Fruit fly (Drosophila melanogaster) whole organism, embryonic: Measurements from ENCODE around the gene Fbp1.

Experiments
- B-H2 ChIP-seq: fragments of 200-800 bp; sonication (Bioruptor generic); optimal IDR thresholded peaks from 2 replicates; lab custom pipeline; 2018; ENCODE audit warnings: missing biosample characterization, mild to moderate bottlenecking, missing genetic modification characterization
- CG10267 ChIP-seq: fragments of 200-800 bp; sonication (Bioruptor generic); optimal IDR thresholded peaks from 2 replicates; lab custom pipeline; 2018; ENCODE audit warnings: missing biosample characterization, mild to moderate bottlenecking, missing genetic modification characterization, moderate library complexity
- CG10321 ChIP-seq: fragments of 200-800 bp; sonication (Bioruptor generic); IDR thresholded peaks from 2 replicates; pipeline ENCODE4 v1.3.6; 2022; ENCODE audit warnings: missing biosample characterization, missing genetic modification characterization
- CG11093 ChIP-seq: fragments of 200-800 bp; sonication (Bioruptor generic); IDR thresholded peaks from 3 replicates; pipeline ENCODE4 v1.3.6; 2022; ENCODE audit warnings: missing biosample characterization, missing genetic modification characterization
- CG11456 ChIP-seq: fragments of 200-800 bp; sonication (Bioruptor generic); IDR thresholded peaks from 3 replicates; pipeline ENCODE4 v1.3.6; 2022; ENCODE audit warnings: missing biosample characterization, missing genetic modification characterization
- CG11695 ChIP-seq: fragments of 200-800 bp; sonication (Bioruptor generic); IDR thresholded peaks from 3 replicates; pipeline ENCODE4 v1.3.6; 2022; ENCODE audit warnings: missing biosample characterization, missing genetic modification characterization
- CG12104 ChIP-seq: fragments of 200-800 bp; sonication (Bioruptor generic); optimal IDR thresholded peaks from 3 replicates; lab custom pipeline; 2016; ENCODE audit warnings: missing biosample characterization, missing genetic modification characterization
- CG13624 ChIP-seq: fragments of 200-800 bp; sonication (Bioruptor generic); optimal IDR thresholded peaks from 2 replicates; lab custom pipeline; 2016; ENCODE audit warnings: missing biosample characterization, missing genetic modification characterization
- CG15479 ChIP-seq: fragments of 200-800 bp; sonication (Bioruptor generic); optimal IDR thresholded peaks from 3 replicates; lab custom pipeline; 2019; ENCODE audit warnings: missing biosample characterization, mild to moderate bottlenecking, missing genetic modification characterization, moderate library complexity
- CG17328 ChIP-seq: fragments of 200-800 bp; sonication (Bioruptor generic); IDR thresholded peaks from 2 replicates; pipeline ENCODE4 v1.3.6; 2022; ENCODE audit warnings: missing biosample characterization, missing genetic modification characterization
- CG17359 ChIP-seq: fragments of 200-800 bp; sonication (Bioruptor generic); optimal IDR thresholded peaks from 3 replicates; lab custom pipeline; 2018; ENCODE audit warnings: missing biosample characterization, mild to moderate bottlenecking, missing genetic modification characterization, moderate library complexity
- CG3065 ChIP-seq: fragments of 200-800 bp; sonication (Bioruptor generic); optimal IDR thresholded peaks from 2 replicates; lab custom pipeline; 2016; ENCODE audit warnings: missing biosample characterization, missing genetic modification characterization
- CG3407 ChIP-seq: fragments of 200-800 bp; sonication (Bioruptor generic); optimal IDR thresholded peaks from 2 replicates; lab custom pipeline; 2018; ENCODE audit warnings: missing biosample characterization, mild to moderate bottlenecking, missing genetic modification characterization
- CG3995 ChIP-seq: fragments of 200-800 bp; sonication (Bioruptor generic); optimal IDR thresholded peaks from 3 replicates; lab custom pipeline; 2016; ENCODE audit warnings: missing biosample characterization, missing genetic modification characterization
- CG4617 ChIP-seq: fragments of 200-800 bp; sonication (Bioruptor generic); optimal IDR thresholded peaks from 3 replicates; lab custom pipeline; 2016; ENCODE audit warnings: missing biosample characterization, missing genetic modification characterization, borderline replicate concordance
- CG6254 ChIP-seq: fragments of 200-800 bp; sonication (Bioruptor generic); optimal IDR thresholded peaks from 3 replicates; lab custom pipeline; 2017; ENCODE audit warnings: mild to moderate bottlenecking, missing biosample characterization, missing genetic modification reagents, missing genetic modification characterization
- CG6791 ChIP-seq: fragments of 200-800 bp; sonication (Bioruptor generic); IDR thresholded peaks from 3 replicates; pipeline ENCODE4 v1.3.6; 2022; ENCODE audit warnings: missing biosample characterization, missing genetic modification characterization; ENCODE audit not compliant: partially characterized antibody
- CG8089 ChIP-seq: fragments of 200-800 bp; sonication (Bioruptor generic); optimal IDR thresholded peaks from 3 replicates; lab custom pipeline; 2016; ENCODE audit warnings: missing biosample characterization, missing genetic modification characterization
- D19A ChIP-seq: fragments of 200-800 bp; optimal IDR thresholded peaks from 3 replicates; lab custom pipeline; 2019; ENCODE audit warnings: missing biosample characterization, mild to moderate bottlenecking, missing genetic modification characterization, moderate library complexity
- Dad ChIP-seq: fragments of 200-800 bp; sonication (Bioruptor generic); optimal IDR thresholded peaks from 3 replicates; lab custom pipeline; 2016; ENCODE audit warnings: missing biosample characterization, missing genetic modification characterization
- Deaf1 ChIP-seq: fragments of 200-800 bp; optimal IDR thresholded peaks from 3 replicates; lab custom pipeline; 2019; ENCODE audit warnings: missing biosample characterization, mild to moderate bottlenecking, missing genetic modification characterization, moderate library complexity
- Drgx ChIP-seq: fragments of 200-800 bp; sonication (Bioruptor generic); IDR thresholded peaks from 2 replicates; pipeline ENCODE4 v1.3.6; 2022; ENCODE audit warnings: missing biosample characterization, missing genetic modification characterization
- Fer1 ChIP-seq: fragments of 200-800 bp; sonication (Bioruptor generic); optimal IDR thresholded peaks from 2 replicates; lab custom pipeline; 2017; ENCODE audit warnings: missing biosample characterization, mild to moderate bottlenecking, missing genetic modification characterization
- Fer3 ChIP-seq: fragments of 200-800 bp; sonication (Bioruptor generic); optimal IDR thresholded peaks from 2 replicates; lab custom pipeline; 2018; ENCODE audit warnings: missing biosample characterization, mild to moderate bottlenecking, missing genetic modification characterization, moderate library complexity
- H2.0 ChIP-seq: fragments of 200-800 bp; sonication (Bioruptor generic); IDR thresholded peaks from 2 replicates; pipeline ENCODE4 v1.3.6; 2022; ENCODE audit warnings: missing biosample characterization, missing genetic modification characterization
- HmgD ChIP-seq: fragments of 200-800 bp; sonication (Bioruptor generic); optimal IDR thresholded peaks from 3 replicates; lab custom pipeline; 2016; ENCODE audit warnings: missing biosample characterization, missing genetic modification characterization
- HmgZ ChIP-seq: fragments of 200-800 bp; sonication (Bioruptor generic); optimal IDR thresholded peaks from 2 replicates; lab custom pipeline; 2018; ENCODE audit warnings: missing biosample characterization, mild to moderate bottlenecking, missing genetic modification characterization
- Hr78 ChIP-seq, 2 experiments: fragments of 200-800 bp in 1 of 2; fragments of >200 bp in 1 of 2; sonication (Bioruptor generic) in 1 of 2; optimal IDR thresholded peaks; 2 replicates each; lab custom pipeline; 2017 to 2019; ENCODE audit warnings: missing biosample characterization in 2 of 2, missing genetic modification characterization in 2 of 2, mild to moderate bottlenecking in 1 of 2, moderate library complexity in 1 of 2
- Mes4 ChIP-seq: fragments of 200-800 bp; sonication (Bioruptor generic); optimal IDR thresholded peaks from 2 replicates; lab custom pipeline; 2016; ENCODE audit warnings: missing biosample characterization, missing genetic modification characterization
- ac ChIP-seq: fragments of 200-800 bp; sonication (Bioruptor generic); optimal IDR thresholded peaks from 3 replicates; lab custom pipeline; 2017; ENCODE audit warnings: missing biosample characterization, mild to moderate bottlenecking, missing genetic modification characterization
- bab2 ChIP-seq: fragments of 200-800 bp; sonication (Bioruptor generic); optimal IDR thresholded peaks from 2 replicates; lab custom pipeline; 2016; ENCODE audit warnings: missing biosample characterization, missing genetic modification characterization
- da ChIP-seq: fragments of 200-800 bp; sonication (Bioruptor generic); optimal IDR thresholded peaks from 2 replicates; lab custom pipeline; 2016; ENCODE audit warnings: missing biosample characterization, missing genetic modification characterization
- dati ChIP-seq: fragments of 200-800 bp; sonication (Bioruptor generic); IDR thresholded peaks from 2 replicates; pipeline ENCODE4 v1.3.6; 2022; ENCODE audit warnings: missing biosample characterization, missing genetic modification characterization
- exex ChIP-seq: fragments of 200-800 bp; sonication (Bioruptor generic); optimal IDR thresholded peaks from 4 replicates; lab custom pipeline; 2018; ENCODE audit warnings: missing biosample characterization, mild to moderate bottlenecking, missing genetic modification characterization, moderate library complexity
- gsb ChIP-seq: fragments of 200-800 bp; sonication (Bioruptor generic); IDR thresholded peaks from 2 replicates; pipeline ENCODE4 v1.3.6; 2022; ENCODE audit warnings: missing biosample characterization, missing genetic modification characterization
- gsb-n ChIP-seq: fragments of 200-800 bp; sonication (Bioruptor generic); optimal IDR thresholded peaks from 3 replicates; lab custom pipeline; 2018; ENCODE audit warnings: missing biosample characterization, mild to moderate bottlenecking, missing genetic modification characterization
- hb ChIP-seq: fragments of 200-800 bp; sonication (Bioruptor generic); IDR thresholded peaks from 3 replicates; pipeline ENCODE4 v1.3.6; 2022; ENCODE audit warnings: missing biosample characterization, missing genetic modification characterization; ENCODE audit not compliant: partially characterized antibody
- hth ChIP-seq: fragments of >200 bp; optimal IDR thresholded peaks from 2 replicates; lab custom pipeline; 2017; ENCODE audit warnings: inconsistent platforms
- insv ChIP-seq, 2 experiments: fragments of 200-800 bp; sonication (Bioruptor generic); optimal IDR thresholded peaks; 3 replicates each; lab custom pipeline; 2016 to 2018; ENCODE audit warnings: missing biosample characterization in 2 of 2, missing genetic modification characterization in 2 of 2
- inv ChIP-seq: fragments of 200-800 bp; sonication (Bioruptor generic); IDR thresholded peaks from 2 replicates; pipeline ENCODE4 v1.3.6; 2022; ENCODE audit warnings: missing biosample characterization, missing genetic modification characterization; ENCODE audit not compliant: partially characterized antibody
- jing ChIP-seq: fragments of 200-800 bp; sonication (Bioruptor generic); optimal IDR thresholded peaks from 2 replicates; lab custom pipeline; 2018; ENCODE audit warnings: missing biosample characterization, mild to moderate bottlenecking, missing genetic modification characterization
- knrl ChIP-seq: fragments of 200-800 bp; sonication (Bioruptor generic); IDR thresholded peaks from 3 replicates; pipeline ENCODE4 v1.3.6; 2022; ENCODE audit warnings: missing biosample characterization, missing genetic modification characterization; ENCODE audit not compliant: partially characterized antibody
- lmd ChIP-seq: fragments of 200-800 bp; sonication (Bioruptor generic); IDR thresholded peaks from 2 replicates; pipeline ENCODE4 v1.3.6; 2022; ENCODE audit warnings: missing biosample characterization, missing genetic modification characterization
- pho ChIP-seq: fragments of 200-800 bp; sonication (Bioruptor generic); optimal IDR thresholded peaks from 2 replicates; lab custom pipeline; 2016; ENCODE audit warnings: missing biosample characterization, missing genetic modification characterization
- sens ChIP-seq: fragments of 200-800 bp; sonication (Bioruptor generic); peaks from one replicate; lab custom pipeline; 2016; ENCODE audit warnings: missing biosample characterization, missing genetic modification characterization
- tll ChIP-seq, 2 experiments: fragments of 200-800 bp in 1 of 2; fragments of >200 bp in 1 of 2; sonication (Bioruptor generic) in 1 of 2; optimal IDR thresholded peaks; 2 replicates each; lab custom pipeline; 2017 to 2019; ENCODE audit warnings: missing biosample characterization in 2 of 2, missing genetic modification characterization in 2 of 2, mild to moderate bottlenecking in 1 of 2, moderate library complexity in 1 of 2
- unpg ChIP-seq: fragments of 200-800 bp; sonication (Bioruptor generic); optimal IDR thresholded peaks from 3 replicates; lab custom pipeline; 2018; ENCODE audit warnings: missing biosample characterization, mild to moderate bottlenecking, missing genetic modification characterization, moderate library complexity
- wek ChIP-seq: fragments of 200-800 bp; sonication (Bioruptor generic); optimal IDR thresholded peaks from 3 replicates; lab custom pipeline; 2018; ENCODE audit warnings: missing biosample characterization, mild to moderate bottlenecking, missing genetic modification characterization, moderate library complexity
- wor ChIP-seq: fragments of 200-800 bp; sonication (Bioruptor generic); IDR thresholded peaks from 2 replicates; pipeline ENCODE4 v1.3.6; 2022; ENCODE audit warnings: missing biosample characterization, missing genetic modification characterization
- zen ChIP-seq: fragments of 200-800 bp; sonication (Bioruptor generic); optimal IDR thresholded peaks from 3 replicates; lab custom pipeline; 2018; ENCODE audit warnings: missing biosample characterization, mild to moderate bottlenecking, missing genetic modification characterization, moderate library complexity

Gene Fbp1

dm6 chr3L:14078227-14078626 is 19.6 kb downstream of the Fbp1 start:
- TF ChIP-seq Deaf1 (tag; lab: Kevin White, UChicago): no peak
- TF ChIP-seq sens (GFP tag; lab: Kevin White, UChicago): peak; percentile 55
- TF ChIP-seq, all 482 proteins: peak for 1

dm6 chr3L:14076559-14076958 is 21.3 kb downstream of the Fbp1 start:
- no peak for TF ChIP-seq Dad (GFP tag; lab: Kevin White, UChicago)
- TF ChIP-seq inv: no peak
- TF ChIP-seq CG11695 (GFP tag; lab: Robert Waterston, UW): no peak
- TF ChIP-seq jing (GFP tag; lab: Kevin White, UChicago): no peak
- TF ChIP-seq Fer3: no peak
- TF ChIP-seq CG12104 (GFP tag; lab: Kevin White, UChicago): no peak
- TF ChIP-seq tll (GFP tag; optimal IDR thresholded peaks at IDR 0.05; lab: Kevin White, UChicago): peak in 1 of 2 experiments; percentile 75
- TF ChIP-seq wor (GFP tag; lab: Robert Waterston, UW): no peak
- TF ChIP-seq Mes4 (GFP tag; lab: Kevin White, UChicago): no peak
- TF ChIP-seq CG13624 (GFP tag; lab: Kevin White, UChicago): no peak
- no peak for TF ChIP-seq B-H2 (GFP tag; lab: Kevin White, UChicago)
- no peak for TF ChIP-seq unpg (GFP tag; lab: Kevin White, UChicago)
- no peak for TF ChIP-seq CG17328 (GFP tag; lab: Robert Waterston, UW)
- TF ChIP-seq zen: peak; percentile 13
- TF ChIP-seq CG10321 (GFP tag; lab: Robert Waterston, UW): no peak
- TF ChIP-seq D19A: no peak
- no peak for TF ChIP-seq CG6791 (GFP tag; lab: Robert Waterston, UW)
- TF ChIP-seq Drgx (GFP tag; lab: Robert Waterston, UW): no peak
- TF ChIP-seq CG3407 (GFP tag; lab: Kevin White, UChicago): no peak
- TF ChIP-seq dati (GFP tag; lab: Robert Waterston, UW): no peak
- TF ChIP-seq CG17359 (tag; lab: Kevin White, UChicago): no peak
- peak; percentile 90 for TF ChIP-seq CG15479
- no peak for TF ChIP-seq CG3065 (GFP tag; lab: Kevin White, UChicago)
- no peak for TF ChIP-seq HmgZ (tag; lab: Kevin White, UChicago)
- TF ChIP-seq wek: no peak
- TF ChIP-seq CG6254 (GFP tag; lab: Kevin White, UChicago): no peak
- no peak for TF ChIP-seq exex (tag; lab: Kevin White, UChicago)
- TF ChIP-seq CG3995 (GFP tag; lab: Kevin White, UChicago): no peak
- TF ChIP-seq ac (GFP tag; lab: Kevin White, UChicago): no peak
- no peak for TF ChIP-seq pho
- TF ChIP-seq da: no peak
- TF ChIP-seq Hr78 (GFP tag; optimal IDR thresholded peaks at IDR 0.05; lab: Kevin White, UChicago): no peak
- no peak for TF ChIP-seq hth (lab: Kevin White, UChicago)
- TF ChIP-seq HmgD (GFP tag; lab: Kevin White, UChicago): no peak
- TF ChIP-seq gsb-n (tag; lab: Kevin White, UChicago): no peak
- TF ChIP-seq CG11456 (GFP tag; lab: Robert Waterston, UW): no peak
- no peak for TF ChIP-seq CG8089 (GFP tag; lab: Kevin White, UChicago)
- no peak for TF ChIP-seq CG10267 (tag; lab: Kevin White, UChicago)
- no peak for TF ChIP-seq CG4617 (GFP tag; lab: Kevin White, UChicago)
- TF ChIP-seq knrl (GFP tag; lab: Robert Waterston, UW): no peak
- no peak for TF ChIP-seq CG11093 (GFP tag; lab: Robert Waterston, UW)
- no peak for TF ChIP-seq gsb (GFP tag; lab: Robert Waterston, UW)
- TF ChIP-seq Fer1 (GFP tag; lab: Kevin White, UChicago): no peak
- no peak for TF ChIP-seq H2.0 (GFP tag; lab: Robert Waterston, UW)
- TF ChIP-seq bab2 (GFP tag; lab: Kevin White, UChicago): no peak
- TF ChIP-seq lmd (GFP tag; lab: Robert Waterston, UW): no peak
- peak in 1 of 2 experiments; percentile 47 for TF ChIP-seq insv (GFP tag; optimal IDR thresholded peaks at IDR 0.05; lab: Kevin White, UChicago)
- no peak for TF ChIP-seq hb
